Worm (Caenorhabditis elegans) whole organism, L4 larva: ENCODE data around the gene T28D6.6.

Experiments
- F26F4.8 ChIP-seq: fragments of 200-800 bp; sonication (Bioruptor generic); conservative IDR thresholded peaks from 2 replicates; pipeline ENCODE4 v1.3.6; 2022; ENCODE audit warnings: missing genetic modification characterization, missing compliant biosample characterization
- ces-1 ChIP-seq: fragments of 150-350 bp; sonication (generic microtip); optimal IDR thresholded peaks from 4 replicates; lab custom pipeline; 2014; ENCODE audit warnings: missing biosample characterization, missing genetic modification reagents, missing genetic modification characterization
- fkh-10 ChIP-seq: fragments of 150-350 bp; optimal IDR thresholded peaks from 2 replicates; lab custom pipeline; 2014; ENCODE audit warnings: missing biosample characterization, missing genetic modification reagents, missing genetic modification characterization
- mdl-1 ChIP-seq, 2 experiments: fragments of 150-350 bp in 1 of 2; sonication (generic microtip) in 1 of 2; optimal IDR thresholded peaks; 2 replicates each; lab custom pipeline; 2014 to 2017; ENCODE audit warnings: missing biosample characterization in 2 of 2, missing genetic modification characterization in 2 of 2
- nhr-10 ChIP-seq: fragments of 150-350 bp; optimal IDR thresholded peaks from 2 replicates; lab custom pipeline; 2014; ENCODE audit warnings: missing biosample characterization, missing genetic modification characterization
- pha-4 ChIP-seq, 2 experiments: fragments of 150-350 bp in 1 of 2; fragments of 200-800 bp in 1 of 2; sonication (Bioruptor generic) in 1 of 2; IDR thresholded peaks in 1 of 2; optimal IDR thresholded peaks in 1 of 2; 2 replicates each; pipeline versions ENCODE4 v1.3.6 to Lab custom; 2014 to 2022; ENCODE audit warnings: missing genetic modification characterization in 2 of 2, missing genetic modification reagents in 2 of 2, missing biosample characterization in 1 of 2, missing compliant biosample characterization in 1 of 2
- pqm-1 ChIP-seq: sonication (generic microtip); optimal IDR thresholded peaks from 2 replicates; lab custom pipeline; 2017; ENCODE audit warnings: missing biosample characterization, missing genetic modification characterization
- tra-1 ChIP-seq: fragments of 200-800 bp; sonication (Bioruptor generic); IDR thresholded peaks from 2 replicates; pipeline ENCODE4 v1.3.6; 2022; ENCODE audit warnings: missing genetic modification reagents, missing genetic modification characterization, missing compliant biosample characterization
- unc-39 ChIP-seq: sonication (generic microtip); optimal IDR thresholded peaks from 2 replicates; lab custom pipeline; 2017; ENCODE audit warnings: missing biosample characterization, missing genetic modification characterization

DNA sequence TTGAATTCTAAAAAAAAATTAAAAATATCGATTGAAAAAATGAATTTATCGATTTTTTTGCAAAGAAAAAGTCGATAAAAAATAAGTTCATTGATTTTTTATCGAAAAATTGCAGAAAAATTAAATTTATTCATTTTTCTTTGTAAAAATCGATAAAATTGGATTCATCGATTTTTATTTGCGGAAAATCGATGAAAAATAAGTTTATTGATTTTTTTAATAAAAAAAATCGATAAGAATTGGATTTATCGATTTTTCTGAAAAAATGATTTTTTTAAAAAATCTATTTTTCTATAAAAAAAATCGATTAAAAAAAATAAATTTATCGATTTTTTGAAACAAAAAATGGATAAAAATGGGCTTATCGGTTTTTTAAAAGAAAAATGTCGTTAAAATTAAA, 63.0 kb downstream of the T28D6.6 start:
- no peak for TF ChIP-seq ces-1 (GFP tag; lab: Kevin White, UChicago)
- no peak for TF ChIP-seq pha-4 (GFP tag; IDR thresholded peaks at IDR 0.05; lab: Robert Waterston, UW)
- no peak for TF ChIP-seq pha-4 (tag; optimal IDR thresholded peaks at IDR 0.05; lab: Kevin White, UChicago)
- TF ChIP-seq tra-1: no peak
- no peak for TF ChIP-seq unc-39 (tag; lab: Kevin White, UChicago)
- TF ChIP-seq F26F4.8 (GFP tag; lab: Robert Waterston, UW): no peak
- TF ChIP-seq fkh-10: no peak
- TF ChIP-seq mdl-1 (tag; optimal IDR thresholded peaks at IDR 0.05; lab: Kevin White, UChicago): no peak
- no peak for TF ChIP-seq nhr-10 (tag; lab: Kevin White, UChicago)
- TF ChIP-seq pqm-1 (tag; lab: Kevin White, UChicago): no peak
